Worm (Caenorhabditis elegans): ENCODE results near the gene oac-37.

DNA sequence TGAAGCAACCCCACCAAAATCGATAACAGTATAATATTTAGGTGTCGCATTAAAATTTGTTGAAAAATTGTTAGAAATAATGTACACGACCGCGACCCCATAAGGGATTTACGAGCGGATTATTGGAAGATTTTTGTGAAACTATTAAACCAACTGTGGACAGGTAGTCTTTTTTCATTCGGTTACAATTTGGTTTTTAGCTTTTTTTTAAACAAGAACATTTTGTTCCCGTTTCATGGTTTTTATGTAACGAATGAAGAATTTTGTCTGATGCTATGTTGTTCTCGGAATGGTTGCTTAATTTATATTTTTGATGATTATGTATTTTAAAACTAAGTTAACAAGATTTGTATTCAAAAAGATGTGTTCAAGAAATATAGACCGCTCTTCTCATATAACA, 30.7 kb downstream of the oac-37 start, which contains the start of gene R05A10.3:
- no peak for TF ChIP-seq him-1 (tag; optimal IDR thresholded peaks at IDR 0.05)
- no peak for TF ChIP-seq dao-5 (tag; optimal IDR thresholded peaks at IDR 0.05)

Measured in whole organism, L4/young adult.